Fruit fly (Drosophila melanogaster) whole organism, embryonic: ENCODE measurements around the gene CG43779.
A peak's percentile ranks its signal among the peaks of the same experiment; 100 is the strongest.

Experiments
- Antp ChIP-seq: fragments of 200-800 bp; sonication (Bioruptor generic); optimal IDR thresholded peaks from 3 replicates; lab custom pipeline; 2016; ENCODE audit warnings: missing biosample characterization, missing genetic modification characterization
- CG10274 ChIP-seq: fragments of 200-800 bp; sonication (Bioruptor generic); optimal IDR thresholded peaks from 3 replicates; lab custom pipeline; 2017; ENCODE audit warnings: missing biosample characterization, mild to moderate bottlenecking, missing genetic modification characterization
- CG1233 ChIP-seq: fragments of 200-800 bp; sonication (Bioruptor generic); optimal IDR thresholded peaks from 4 replicates; lab custom pipeline; 2018; ENCODE audit warnings: missing biosample characterization, mild to moderate bottlenecking, missing genetic modification characterization
- CG12659 ChIP-seq: fragments of 200-800 bp; sonication (Bioruptor generic); optimal IDR thresholded peaks from 3 replicates; lab custom pipeline; 2017; ENCODE audit warnings: mild to moderate bottlenecking, missing biosample characterization, missing genetic modification reagents, missing genetic modification characterization
- CG12744 ChIP-seq: fragments of 200-800 bp; sonication (Bioruptor generic); optimal IDR thresholded peaks from 2 replicates; lab custom pipeline; 2016; ENCODE audit warnings: missing biosample characterization, missing genetic modification characterization
- CG15601 ChIP-seq: fragments of 200-800 bp; sonication (Bioruptor generic); optimal IDR thresholded peaks from 3 replicates; lab custom pipeline; 2019; ENCODE audit warnings: missing biosample characterization, mild to moderate bottlenecking, missing genetic modification characterization, moderate library complexity
- CG15696 ChIP-seq: fragments of 200-800 bp; sonication (Bioruptor generic); optimal IDR thresholded peaks from 2 replicates; lab custom pipeline; 2019; ENCODE audit warnings: missing biosample characterization, mild to moderate bottlenecking, missing genetic modification characterization, moderate library complexity
- CG17802 ChIP-seq: fragments of 200-800 bp; sonication (Bioruptor generic); optimal IDR thresholded peaks from 2 replicates; lab custom pipeline; 2018; ENCODE audit warnings: missing biosample characterization, mild to moderate bottlenecking, missing genetic modification characterization, moderate library complexity
- CG2712 ChIP-seq: fragments of 200-800 bp; optimal IDR thresholded peaks from 3 replicates; lab custom pipeline; 2019; ENCODE audit warnings: missing biosample characterization, mild to moderate bottlenecking, missing genetic modification characterization, moderate library complexity
- CG2889 ChIP-seq: fragments of 200-800 bp; sonication (Bioruptor generic); IDR thresholded peaks from 3 replicates; pipeline ENCODE4 v1.3.6; 2022; ENCODE audit warnings: missing biosample characterization, missing genetic modification characterization
- CG32532 ChIP-seq: fragments of 200-800 bp; sonication (Bioruptor generic); IDR thresholded peaks from 2 replicates; pipeline ENCODE4 v1.3.6; 2022; ENCODE audit warnings: missing biosample characterization, missing genetic modification characterization
- CG43689 ChIP-seq: fragments of 200-800 bp; sonication (Bioruptor generic); IDR thresholded peaks from 2 replicates; pipeline ENCODE4 v1.3.6; 2022; ENCODE audit warnings: missing biosample characterization, missing genetic modification characterization
- CG4404 ChIP-seq: fragments of 200-800 bp; sonication (Bioruptor generic); IDR thresholded peaks from 2 replicates; pipeline ENCODE4 v1.3.6; 2022; ENCODE audit warnings: missing biosample characterization, missing genetic modification characterization
- CG4707 ChIP-seq: fragments of 200-800 bp; sonication (Bioruptor generic); optimal IDR thresholded peaks from 2 replicates; lab custom pipeline; 2018; ENCODE audit warnings: missing biosample characterization, mild to moderate bottlenecking, missing genetic modification characterization, moderate library complexity
- CG6654 ChIP-seq: fragments of 200-800 bp; sonication (Bioruptor generic); optimal IDR thresholded peaks from 2 replicates; lab custom pipeline; 2017; ENCODE audit warnings: missing biosample characterization, mild to moderate bottlenecking, missing genetic modification characterization
- CG8089 ChIP-seq: fragments of 200-800 bp; sonication (Bioruptor generic); optimal IDR thresholded peaks from 3 replicates; lab custom pipeline; 2016; ENCODE audit warnings: missing biosample characterization, missing genetic modification characterization
- CG8388 ChIP-seq: fragments of 200-800 bp; sonication (Bioruptor generic); optimal IDR thresholded peaks from 2 replicates; lab custom pipeline; 2019; ENCODE audit warnings: missing biosample characterization, mild to moderate bottlenecking, missing genetic modification characterization, moderate library complexity
- CG9932 ChIP-seq: fragments of 200-800 bp; sonication (Bioruptor generic); IDR thresholded peaks from 2 replicates; pipeline ENCODE4 v1.3.6; 2022; ENCODE audit warnings: missing biosample characterization, missing genetic modification characterization
- D ChIP-seq, 2 experiments: fragments of 200-800 bp in 1 of 2; fragments of >200 bp in 1 of 2; sonication (Bioruptor generic) in 1 of 2; optimal IDR thresholded peaks; 2 replicates in 1 of 2; 3 replicates in 1 of 2; lab custom pipeline; 2017; ENCODE audit warnings: mild to moderate bottlenecking in 1 of 2, missing biosample characterization in 1 of 2, missing genetic modification characterization in 1 of 2, missing genetic modification reagents in 1 of 2
- Dbx ChIP-seq: fragments of 200-800 bp; sonication (Bioruptor generic); IDR thresholded peaks from 3 replicates; pipeline ENCODE4 v1.3.6; 2022; ENCODE audit warnings: missing biosample characterization, missing genetic modification characterization
- Dref ChIP-seq: fragments of 200-800 bp; sonication (Bioruptor generic); IDR thresholded peaks from 2 replicates; pipeline ENCODE4 v1.3.6; 2022; ENCODE audit warnings: missing biosample characterization, missing genetic modification characterization
- Drgx ChIP-seq: fragments of 200-800 bp; sonication (Bioruptor generic); IDR thresholded peaks from 2 replicates; pipeline ENCODE4 v1.3.6; 2022; ENCODE audit warnings: missing biosample characterization, missing genetic modification characterization
- HLHmδ ChIP-seq: fragments of 200-800 bp; sonication (Bioruptor generic); optimal IDR thresholded peaks from 2 replicates; lab custom pipeline; 2018; ENCODE audit warnings: missing biosample characterization, mild to moderate bottlenecking, missing genetic modification characterization, moderate library complexity
- Jarid2 ChIP-seq: fragments of 200-800 bp; sonication (Bioruptor generic); optimal IDR thresholded peaks from 3 replicates; lab custom pipeline; 2017; ENCODE audit warnings: mild to moderate bottlenecking, missing biosample characterization, missing genetic modification reagents, missing genetic modification characterization
- Nf-YB ChIP-seq: fragments of 200-800 bp; sonication (Bioruptor generic); optimal IDR thresholded peaks from 3 replicates; lab custom pipeline; 2019; ENCODE audit warnings: missing biosample characterization, mild to moderate bottlenecking, missing genetic modification characterization, moderate library complexity
- Sry-δ ChIP-seq: fragments of 200-800 bp; sonication (Bioruptor generic); optimal IDR thresholded peaks from 2 replicates; lab custom pipeline; 2016; ENCODE audit warnings: missing biosample characterization, missing genetic modification characterization
- Ssrp ChIP-seq: fragments of 200-800 bp; sonication (Bioruptor generic); optimal IDR thresholded peaks from 2 replicates; lab custom pipeline; 2018; ENCODE audit warnings: missing biosample characterization, mild to moderate bottlenecking, missing genetic modification characterization, moderate library complexity
- TFAM ChIP-seq: fragments of 200-800 bp; sonication (Bioruptor generic); optimal IDR thresholded peaks from 2 replicates; lab custom pipeline; 2017; ENCODE audit warnings: missing biosample characterization, missing genetic modification characterization, inconsistent platforms
- Vsx1 ChIP-seq: fragments of 200-800 bp; sonication (Bioruptor generic); optimal IDR thresholded peaks from 2 replicates; lab custom pipeline; 2017; ENCODE audit warnings: missing biosample characterization, mild to moderate bottlenecking, missing genetic modification characterization, missing genetic modification reagents
- YL-1 ChIP-seq: fragments of 200-800 bp; sonication (Bioruptor generic); optimal IDR thresholded peaks from 3 replicates; lab custom pipeline; 2017; ENCODE audit warnings: missing biosample characterization, mild to moderate bottlenecking, missing genetic modification characterization
- br ChIP-seq: fragments of >200 bp; optimal IDR thresholded peaks from 2 replicates; lab custom pipeline; 2017
- chinmo ChIP-seq: fragments of 200-800 bp; sonication (Bioruptor generic); IDR thresholded peaks from 4 replicates; pipeline ENCODE4 v1.3.6; 2022; ENCODE audit warnings: missing biosample characterization, missing genetic modification characterization; ENCODE audit not compliant: partially characterized antibody
- chm ChIP-seq: fragments of 200-800 bp; sonication (Bioruptor generic); IDR thresholded peaks from 2 replicates; pipeline ENCODE4 v1.3.6; 2022; ENCODE audit warnings: missing biosample characterization, missing genetic modification characterization
- croc ChIP-seq: fragments of 200-800 bp; sonication (Bioruptor generic); conservative IDR thresholded peaks from 3 replicates; pipeline ENCODE4 v1.3.6; 2022; ENCODE audit warnings: missing biosample characterization, missing genetic modification characterization
- cwo ChIP-seq: fragments of 200-800 bp; sonication (Bioruptor generic); optimal IDR thresholded peaks from 3 replicates; lab custom pipeline; 2017; ENCODE audit warnings: missing biosample characterization, missing genetic modification characterization, mild to moderate bottlenecking, moderate library complexity, missing genetic modification reagents
- dpn ChIP-seq, 2 experiments: fragments of 200-800 bp; sonication (Bioruptor generic); optimal IDR thresholded peaks; 3 replicates each; lab custom pipeline; 2016; ENCODE audit warnings: missing biosample characterization in 2 of 2, missing genetic modification characterization in 2 of 2
- fu2 ChIP-seq: fragments of 200-800 bp; sonication (Bioruptor generic); optimal IDR thresholded peaks from 2 replicates; lab custom pipeline; 2016; ENCODE audit warnings: missing biosample characterization, missing genetic modification characterization
- gcm ChIP-seq: fragments of 200-800 bp; sonication (Bioruptor generic); optimal IDR thresholded peaks from 2 replicates; lab custom pipeline; 2019; ENCODE audit warnings: missing biosample characterization, mild to moderate bottlenecking, missing genetic modification characterization, moderate library complexity
- gro ChIP-seq: fragments of 200-800 bp; sonication (Bioruptor generic); optimal IDR thresholded peaks from 2 replicates; lab custom pipeline; 2016; ENCODE audit warnings: missing biosample characterization, missing genetic modification characterization
- gsb ChIP-seq: fragments of 200-800 bp; sonication (Bioruptor generic); IDR thresholded peaks from 2 replicates; pipeline ENCODE4 v1.3.6; 2022; ENCODE audit warnings: missing biosample characterization, missing genetic modification characterization
- ham ChIP-seq: fragments of 200-800 bp; sonication (Bioruptor generic); IDR thresholded peaks from 2 replicates; pipeline ENCODE4 v1.3.6; 2022; ENCODE audit warnings: missing biosample characterization, missing genetic modification characterization
- kah ChIP-seq: fragments of 200-800 bp; sonication (Bioruptor generic); optimal IDR thresholded peaks from 2 replicates; lab custom pipeline; 2018; ENCODE audit warnings: missing biosample characterization, mild to moderate bottlenecking, missing genetic modification characterization
- ken ChIP-seq: fragments of 200-800 bp; sonication (Bioruptor generic); IDR thresholded peaks from 3 replicates; pipeline ENCODE4 v1.3.6; 2022; ENCODE audit warnings: missing biosample characterization, missing genetic modification characterization
- klu ChIP-seq: fragments of 200-800 bp; sonication (Bioruptor generic); IDR thresholded peaks from 2 replicates; pipeline ENCODE4 v1.3.6; 2022; ENCODE audit warnings: missing biosample characterization, missing genetic modification characterization
- lbe ChIP-seq: fragments of 200-800 bp; sonication (Bioruptor generic); optimal IDR thresholded peaks from 2 replicates; lab custom pipeline; 2016; ENCODE audit warnings: missing biosample characterization, mild to moderate bottlenecking, missing genetic modification characterization
- pho ChIP-seq: fragments of 200-800 bp; sonication (Bioruptor generic); optimal IDR thresholded peaks from 2 replicates; lab custom pipeline; 2016; ENCODE audit warnings: missing biosample characterization, missing genetic modification characterization
- shn ChIP-seq: fragments of 200-800 bp; sonication (Bioruptor generic); optimal IDR thresholded peaks from 3 replicates; lab custom pipeline; 2016; ENCODE audit warnings: missing biosample characterization, missing genetic modification characterization
- slp2 ChIP-seq: fragments of 200-800 bp; sonication (Bioruptor generic); optimal IDR thresholded peaks from 2 replicates; lab custom pipeline; 2016; ENCODE audit warnings: missing biosample characterization, missing genetic modification characterization
- tgo ChIP-seq: fragments of 200-800 bp; sonication (Bioruptor generic); IDR thresholded peaks from 3 replicates; pipeline ENCODE4 v1.3.6; 2022; ENCODE audit warnings: missing biosample characterization, missing genetic modification characterization
- trh ChIP-seq: fragments of 200-800 bp; sonication (Bioruptor generic); optimal IDR thresholded peaks from 2 replicates; lab custom pipeline; 2016; ENCODE audit warnings: missing biosample characterization, missing genetic modification characterization
- unc-4 ChIP-seq: fragments of 200-800 bp; sonication (Bioruptor generic); IDR thresholded peaks from 2 replicates; pipeline ENCODE4 v1.3.6; 2022; ENCODE audit warnings: missing biosample characterization, missing genetic modification characterization; ENCODE audit not compliant: partially characterized antibody
- vfl ChIP-seq: fragments of 200-800 bp; sonication (Bioruptor generic); optimal IDR thresholded peaks from 2 replicates; lab custom pipeline; 2016; ENCODE audit warnings: missing biosample characterization, missing genetic modification characterization

CG43779 gene

DNA sequence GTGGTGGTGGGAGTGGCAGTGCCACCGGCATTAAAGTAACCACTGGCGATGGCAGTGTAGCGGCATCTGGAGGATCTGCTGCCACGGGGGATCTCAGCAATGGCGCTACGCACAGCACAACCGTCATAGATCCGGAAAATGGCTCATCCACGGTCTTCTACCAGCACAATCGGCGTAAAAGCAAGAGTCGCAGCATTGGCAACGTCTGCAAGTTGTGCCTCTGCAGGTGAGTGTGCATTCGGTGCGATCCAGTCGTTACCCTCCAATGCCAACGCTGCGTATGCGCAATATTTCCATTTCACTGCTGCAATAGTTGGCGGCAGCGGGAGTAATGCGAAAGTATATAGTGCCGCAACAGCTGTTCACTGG lies 15.5 kb downstream of the CG43779 start (continued):
- TF ChIP-seq vfl (no peak), CG2889 (GFP tag; lab: Robert Waterston, UW) (no peak), Nf-YB (GFP tag; lab: Kevin White, UChicago) (no peak), CG17802 (tag; lab: Kevin White, UChicago) (no peak), unc-4 (GFP tag; lab: Robert Waterston, UW) (no peak), CG9932 (GFP tag; lab: Robert Waterston, UW) (no peak), gcm (GFP tag; lab: Kevin White, UChicago) (no peak), croc (GFP tag; lab: Robert Waterston, UW) (no peak), CG6654 (GFP tag; lab: Kevin White, UChicago) (no peak), CG15696 (tag; lab: Kevin White, UChicago) (no peak), CG12659 (GFP tag; lab: Kevin White, UChicago) (peak; percentile 21), chm (GFP tag; lab: Robert Waterston, UW) (no peak), trh (no peak), CG8388 (no peak), chinmo (0 out of 4 replicates have a peak, but pooled peaks have one; percentile 2), shn (peak; percentile 21), Vsx1 (GFP tag; lab: Kevin White, UChicago) (no peak), tgo (GFP tag; lab: Robert Waterston, UW) (no peak), Sry-δ (GFP tag; lab: Kevin White, UChicago) (no peak), ham (no peak), CG2712 (tag; lab: Kevin White, UChicago) (no peak), ken (GFP tag; lab: Robert Waterston, UW) (no peak), dpn (GFP tag; optimal IDR thresholded peaks at IDR 0.05; lab: Kevin White, UChicago) (no peak), lbe (no peak), TFAM (no peak), CG32532 (GFP tag; lab: Robert Waterston, UW) (no peak), Dbx (GFP tag; lab: Robert Waterston, UW) (no peak), CG43689 (GFP tag; lab: Robert Waterston, UW) (0 out of 2 replicates have a peak, but pooled peaks have one; percentile 15), HLHmδ (no peak), Drgx (GFP tag; lab: Robert Waterston, UW) (peak; percentile 60; the same call in 1 of the 2 replicates), Antp (no peak), D (optimal IDR thresholded peaks at IDR 0.05; lab: Kevin White, UChicago) (no peak), D (GFP tag; optimal IDR thresholded peaks at IDR 0.05; lab: Kevin White, UChicago) (no peak), CG12744 (GFP tag; lab: Kevin White, UChicago) (no peak), cwo (GFP tag; lab: Kevin White, UChicago) (no peak), YL-1 (GFP tag; lab: Kevin White, UChicago) (no peak), fu2 (GFP tag; lab: Kevin White, UChicago) (no peak), Jarid2 (GFP tag; lab: Kevin White, UChicago) (peak; percentile 51), Dref (GFP tag; lab: Robert Waterston, UW) (no peak), CG1233 (GFP tag; lab: Kevin White, UChicago) (no peak), Ssrp (tag; lab: Kevin White, UChicago) (no peak), CG10274 (GFP tag; lab: Kevin White, UChicago) (peak; percentile 97), kah (GFP tag; lab: Kevin White, UChicago) (no peak), br (lab: Kevin White, UChicago) (no peak), slp2 (GFP tag; lab: Kevin White, UChicago) (no peak), CG4404 (no peak), gro (GFP tag; lab: Kevin White, UChicago) (no peak), CG8089 (GFP tag; lab: Kevin White, UChicago) (no peak), gsb (GFP tag; lab: Robert Waterston, UW) (no peak), CG4707 (GFP tag; lab: Kevin White, UChicago) (no peak), CG15601 (tag; lab: Kevin White, UChicago) (no peak), pho (no peak), klu (GFP tag; lab: Robert Waterston, UW) (0 out of 2 replicates have a peak, but pooled peaks have one; percentile 13)
